Worm (Caenorhabditis elegans): ENCODE measurements around the gene F17C8.6.

- TF ChIP-seq lsy-27 (tag; optimal IDR thresholded peaks at IDR 0.05; ENCODE audit: borderline replicate concordance, insufficient read depth) (no peak), ccch-3 (GFP tag; optimal IDR thresholded peaks at IDR 0.05) (no peak), B0019.2 (GFP tag; conservative IDR thresholded peaks at IDR 0.05) (no peak), F39B2.1 (GFP tag; IDR thresholded peaks at IDR 0.05) (no peak), unc-62 (GFP tag; optimal IDR thresholded peaks at IDR 0.05) (no peak), lin-35 (GFP tag; optimal IDR thresholded peaks at IDR 0.05) (no peak)
Measured at ce11 chrIII:4778003-4778402, 32.2 kb upstream of the F17C8.6 start, which contains the start of gene B0393.7.
